Worm (Caenorhabditis elegans) whole organism, late embryonic: ENCODE measurements around the gene enol-1.

Experiments
- F13H6.1 ChIP-seq: sonication (generic microtip); optimal IDR thresholded peaks from 2 replicates; lab custom pipeline; 2016; ENCODE audit warnings: missing genetic modification characterization, missing compliant biosample characterization
- ceh-31 ChIP-seq: sonication (generic microtip); optimal IDR thresholded peaks from 2 replicates; lab custom pipeline; 2016; ENCODE audit warnings: missing genetic modification characterization, missing compliant biosample characterization
- fax-1 ChIP-seq: sonication (generic microtip); optimal IDR thresholded peaks from 2 replicates; lab custom pipeline; 2016; ENCODE audit warnings: missing genotype, missing genetic modification characterization, missing compliant biosample characterization
- fkh-10 ChIP-seq: fragments of 150-350 bp; optimal IDR thresholded peaks from 2 replicates; lab custom pipeline; 2014; ENCODE audit warnings: missing biosample characterization, missing genetic modification reagents, missing genetic modification characterization
- hlh-6 ChIP-seq: sonication (generic microtip); optimal IDR thresholded peaks from 2 replicates; lab custom pipeline; 2016; ENCODE audit warnings: missing genotype, missing genetic modification characterization, missing compliant biosample characterization
- lin-11 ChIP-seq: fragments of 200-800 bp; sonication (Bioruptor generic); optimal IDR thresholded peaks from 2 replicates; lab custom pipeline; 2018; ENCODE audit warnings: mild to moderate bottlenecking, missing genetic modification characterization, missing compliant biosample characterization
- nfya-1 ChIP-seq: sonication (generic microtip); optimal IDR thresholded peaks from 2 replicates; lab custom pipeline; 2017; ENCODE audit warnings: missing genetic modification characterization, mild to moderate bottlenecking, missing compliant biosample characterization, antibody characterized with exemption, moderate library complexity
- nhr-232 ChIP-seq: sonication (generic microtip); optimal IDR thresholded peaks from 2 replicates; lab custom pipeline; 2016; ENCODE audit warnings: missing genetic modification characterization, missing compliant biosample characterization
- pat-9 ChIP-seq: fragments of 200-800 bp; sonication (Bioruptor generic); optimal IDR thresholded peaks from 2 replicates; lab custom pipeline; 2018; ENCODE audit warnings: mild to moderate bottlenecking, missing genetic modification characterization, moderate library complexity, missing compliant biosample characterization
- pros-1 ChIP-seq: fragments of 150-350 bp; optimal IDR thresholded peaks from 2 replicates; lab custom pipeline; 2014; ENCODE audit warnings: missing biosample characterization, missing genetic modification reagents, missing genetic modification characterization
- ztf-16 ChIP-seq: sonication (generic microtip); optimal IDR thresholded peaks from 2 replicates; lab custom pipeline; 2017; ENCODE audit warnings: missing genetic modification characterization, missing compliant biosample characterization

ce11 chrII:8962206-8962605 is 31.4 kb downstream of the enol-1 start:
- no peak for TF ChIP-seq pat-9 (tag; lab: Kevin White, UChicago)
- TF ChIP-seq fkh-10 = no peak
- no peak for TF ChIP-seq ztf-16 (tag; lab: Kevin White, UChicago)
- no peak for TF ChIP-seq lin-11 (tag; lab: Kevin White, UChicago)
- no peak for TF ChIP-seq fax-1 (tag; lab: Kevin White, UChicago)
- no peak for TF ChIP-seq hlh-6 (tag; lab: Kevin White, UChicago)
- no peak for TF ChIP-seq ceh-31 (tag; lab: Kevin White, UChicago)
- TF ChIP-seq pros-1 (tag; lab: Kevin White, UChicago) = no peak
- TF ChIP-seq F13H6.1 = no peak
- no peak for TF ChIP-seq nfya-1 (tag; lab: Kevin White, UChicago)
- no peak for TF ChIP-seq nhr-232 (tag; lab: Kevin White, UChicago)
